Worm (Caenorhabditis elegans): ENCODE results near the gene F39G3.3.
"Not testable (repeated sequence)": the region's sequence is repeated elsewhere in the genome, so short reads cannot be mapped to it uniquely, and the experiment has no call there.

The F39G3.3 gene

ce11 chrV:4760674-4761073, 29.0 kb downstream of the F39G3.3 start, which contains the start of gene bgnt-1.4:
Gene bgnt-1.4, plus strand, starts transcription at chrV:4760974.
- TF ChIP-seq nhr-6 (tag; optimal IDR thresholded peaks at IDR 0.05); sma-9 (GFP tag; optimal IDR thresholded peaks at IDR 0.05); sma-9 (tag; optimal IDR thresholded peaks at IDR 0.05); crh-2 (tag; optimal IDR thresholded peaks at IDR 0.05): not testable (repeated sequence)

- TF ChIP-seq aly-2 (tag; optimal IDR thresholded peaks at IDR 0.05): no peak
- TF ChIP-seq sma-3 (GFP tag; optimal IDR thresholded peaks at IDR 0.05): no peak
- TF ChIP-seq nhr-6 (tag; optimal IDR thresholded peaks at IDR 0.05): no peak
- TF ChIP-seq unc-55 (GFP tag; optimal IDR thresholded peaks at IDR 0.05): no peak
- no peak for TF ChIP-seq ceh-16 (tag; optimal IDR thresholded peaks at IDR 0.05)
- no peak for TF ChIP-seq ama-1 (optimal IDR thresholded peaks at IDR 0.05)
- no peak for TF ChIP-seq nhr-10 (tag; optimal IDR thresholded peaks at IDR 0.05)
- TF ChIP-seq ceh-82 (tag; optimal IDR thresholded peaks at IDR 0.05): no peak
- TF ChIP-seq nhr-25 (tag; optimal IDR thresholded peaks at IDR 0.05): no peak
- no peak for TF ChIP-seq lin-39 (tag; optimal IDR thresholded peaks at IDR 0.05)
- no peak for TF ChIP-seq ztf-4 (tag; optimal IDR thresholded peaks at IDR 0.05)
- no peak for TF ChIP-seq nhr-129 (tag; optimal IDR thresholded peaks at IDR 0.05)
- no peak for TF ChIP-seq elt-3 (tag; optimal IDR thresholded peaks at IDR 0.05)
- TF ChIP-seq R02D3.7 (tag; optimal IDR thresholded peaks at IDR 0.05): no peak
- no peak for TF ChIP-seq ZK546.5 (tag; optimal IDR thresholded peaks at IDR 0.05)
- no peak for TF ChIP-seq nhr-23 (tag; optimal IDR thresholded peaks at IDR 0.05)
- TF ChIP-seq mbf-1 (tag; optimal IDR thresholded peaks at IDR 0.05): no peak
- no peak for TF ChIP-seq skn-1 (tag; optimal IDR thresholded peaks at IDR 0.05)
- TF ChIP-seq unc-39 (tag; optimal IDR thresholded peaks at IDR 0.05): no peak
- no peak for TF ChIP-seq alr-1 (tag; optimal IDR thresholded peaks at IDR 0.05)
Measured at ce11 chrV:4766501-4766900, 34.8 kb downstream of the F39G3.3 start, which contains the start of gene C18G1.8. Gene C18G1.8, minus strand, starts transcription at chrV:4766601.

DNA sequence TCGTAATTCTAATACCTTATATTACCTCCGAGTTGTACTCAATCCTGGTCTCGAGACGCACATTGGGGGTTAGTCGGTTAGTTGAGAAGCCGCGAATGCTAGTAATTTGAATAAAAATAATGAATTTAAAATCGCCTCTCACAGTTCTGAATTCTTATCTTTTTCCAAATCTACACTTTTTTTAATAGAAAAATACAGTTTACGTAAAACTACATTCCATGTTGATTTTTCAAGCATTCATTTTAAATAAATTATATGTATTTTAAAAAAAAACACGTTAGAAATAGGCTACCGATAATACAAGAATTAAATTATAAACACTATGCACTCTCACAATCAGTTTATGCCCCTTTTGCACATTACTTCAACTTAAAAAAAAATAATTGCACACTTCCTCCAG, 37.9 kb downstream of the F39G3.3 start, which contains the start of gene C18G1.9:
Gene C18G1.9 (minus strand): TSS at position 101 of the 400 bp plus-strand sequence.
- TF ChIP-seq ztf-1 (GFP tag; conservative IDR thresholded peaks at IDR 0.05): no peak
- TF ChIP-seq zag-1 (tag; optimal IDR thresholded peaks at IDR 0.05): no peak
- no peak for TF ChIP-seq nhr-237 (tag; optimal IDR thresholded peaks at IDR 0.05)
- TF ChIP-seq unc-39 (tag; optimal IDR thresholded peaks at IDR 0.05): no peak
- TF ChIP-seq F13H6.1 (tag; optimal IDR thresholded peaks at IDR 0.05): no peak
- no peak for TF ChIP-seq C34F6.9 (tag; optimal IDR thresholded peaks at IDR 0.05)

DNA sequence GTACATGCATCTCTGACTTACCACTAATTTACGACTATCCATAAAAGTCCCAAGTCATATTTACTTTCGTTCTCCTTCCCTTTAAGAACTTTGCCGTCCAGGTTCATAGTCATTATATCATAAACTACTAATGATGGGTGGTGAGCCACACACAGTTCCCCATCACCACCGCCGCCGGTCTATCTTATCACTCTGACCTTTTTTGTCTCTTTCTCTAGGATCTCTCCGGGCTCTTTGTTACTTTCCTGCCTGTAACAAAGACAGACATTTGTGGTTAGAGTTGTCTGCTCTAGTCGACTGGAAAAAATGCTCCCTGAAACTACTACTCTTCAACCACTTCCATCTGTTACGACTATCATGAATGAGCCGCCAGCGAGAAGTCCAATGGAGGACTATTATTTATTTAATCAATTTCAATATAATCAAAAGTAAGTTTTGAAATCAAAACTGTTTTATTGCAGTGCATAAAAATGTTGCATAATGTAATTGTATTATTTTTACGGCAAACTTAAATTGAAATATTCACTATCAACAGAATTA, 38.8 kb downstream of the F39G3.3 start, which contains the start of gene elt-7:
Gene elt-7 (plus strand): TSS at position 263 of the 540 bp plus-strand sequence.
- TF ChIP-seq nhr-129 (tag; optimal IDR thresholded peaks at IDR 0.05): no peak
- no peak for TF ChIP-seq nhr-10 (tag; optimal IDR thresholded peaks at IDR 0.05)
- TF ChIP-seq fos-1 (tag; optimal IDR thresholded peaks at IDR 0.05): peak; percentile 50
- no peak for TF ChIP-seq alr-1 (tag; optimal IDR thresholded peaks at IDR 0.05)
- TF ChIP-seq unc-39 (tag; optimal IDR thresholded peaks at IDR 0.05): no peak

- TF ChIP-seq aly-2 (tag; optimal IDR thresholded peaks at IDR 0.05): no peak
- no peak for TF ChIP-seq skn-1 (tag; optimal IDR thresholded peaks at IDR 0.05)
- TF ChIP-seq mab-5 (tag; optimal IDR thresholded peaks at IDR 0.05): peak; percentile 78
- peak; percentile 97 for TF ChIP-seq Y55F3AM.14 (GFP tag; optimal IDR thresholded peaks at IDR 0.05)
- peak; percentile 74 for TF ChIP-seq unc-55 (GFP tag; optimal IDR thresholded peaks at IDR 0.05)
- no peak for TF ChIP-seq ceh-82 (tag; optimal IDR thresholded peaks at IDR 0.05)
Measured at ce11 chrV:4775140-4775539, 43.4 kb downstream of the F39G3.3 start.

DNA sequence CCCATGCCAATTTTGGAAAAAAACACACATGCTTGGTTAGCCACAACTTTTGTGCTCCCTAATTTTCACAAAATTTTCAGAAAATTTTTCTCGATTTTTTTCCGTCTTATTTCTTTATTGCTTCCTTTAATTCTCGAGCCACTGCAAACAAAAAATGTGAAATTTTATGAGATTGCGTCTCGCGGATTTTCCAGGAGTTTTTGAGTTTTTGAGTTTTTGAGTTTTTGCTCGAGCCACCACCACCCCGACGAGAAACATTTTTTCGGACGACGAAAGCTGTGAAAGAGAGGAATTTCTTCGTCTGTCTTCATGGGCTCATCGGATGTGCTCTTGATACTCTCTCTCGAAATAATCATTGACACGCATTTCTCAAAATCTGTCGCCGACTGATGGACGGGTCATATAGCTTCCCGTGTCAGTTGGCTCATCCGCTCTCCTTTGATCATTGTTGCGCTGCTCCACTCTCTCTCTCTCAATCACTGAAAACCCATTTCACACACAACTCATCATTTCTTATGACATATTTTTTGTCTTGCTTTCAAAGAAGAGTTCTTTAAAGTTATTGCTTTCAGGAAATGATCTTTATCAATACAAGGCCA, 45.8 kb downstream of the F39G3.3 start, which contains the start of gene C18G1.1:
Gene C18G1.1 (plus strand): TSS at position 573 of the 599 bp plus-strand sequence.
- no peak for TF ChIP-seq lin-39 (tag; optimal IDR thresholded peaks at IDR 0.05)
- peak; percentile 33 for TF ChIP-seq sma-9 (GFP tag; optimal IDR thresholded peaks at IDR 0.05)
- TF ChIP-seq sma-9 (tag; optimal IDR thresholded peaks at IDR 0.05): no peak
- peak; percentile 68 for TF ChIP-seq nhr-129 (tag; optimal IDR thresholded peaks at IDR 0.05)
- peak; percentile 11 for TF ChIP-seq F13H6.1 (tag; optimal IDR thresholded peaks at IDR 0.05)

Measured in whole organism, L2 larva.